Fruit fly (Drosophila melanogaster) whole organism, embryonic: Measurements from ENCODE around the gene CG6961.
A peak's percentile ranks its signal among the peaks of the same experiment; 100 is the strongest.

ENCODE experiments used
- Adf1 ChIP-seq: fragments of 200-800 bp; sonication (Bioruptor generic); IDR thresholded peaks from 2 replicates; pipeline ENCODE4 v1.3.6; 2022; ENCODE audit warnings: missing biosample characterization, missing genetic modification characterization
- Blimp-1 ChIP-seq: fragments of 200-800 bp; sonication (Bioruptor generic); optimal IDR thresholded peaks from 3 replicates; lab custom pipeline; 2018; ENCODE audit warnings: missing biosample characterization, missing genetic modification characterization, mild to moderate bottlenecking, moderate library complexity, missing genetic modification reagents
- CG10431 ChIP-seq: fragments of 200-800 bp; sonication (Bioruptor generic); optimal IDR thresholded peaks from 3 replicates; lab custom pipeline; 2018; ENCODE audit warnings: missing biosample characterization, mild to moderate bottlenecking, missing genetic modification characterization
- CG15073 ChIP-seq: fragments of 200-800 bp; sonication (Bioruptor generic); optimal IDR thresholded peaks from 2 replicates; lab custom pipeline; 2016; ENCODE audit warnings: missing biosample characterization, missing genetic modification characterization
- CG15479 ChIP-seq: fragments of 200-800 bp; sonication (Bioruptor generic); optimal IDR thresholded peaks from 3 replicates; lab custom pipeline; 2019; ENCODE audit warnings: missing biosample characterization, mild to moderate bottlenecking, missing genetic modification characterization, moderate library complexity
- CG17186 ChIP-seq: fragments of 200-800 bp; sonication (Bioruptor generic); optimal IDR thresholded peaks from 3 replicates; lab custom pipeline; 2017; ENCODE audit warnings: missing biosample characterization, missing genetic modification reagents, missing genetic modification characterization
- CG3065 ChIP-seq: fragments of 200-800 bp; sonication (Bioruptor generic); optimal IDR thresholded peaks from 2 replicates; lab custom pipeline; 2016; ENCODE audit warnings: missing biosample characterization, missing genetic modification characterization
- CG3838 ChIP-seq: fragments of 200-800 bp; sonication (Bioruptor generic); optimal IDR thresholded peaks from 3 replicates; lab custom pipeline; 2016; ENCODE audit warnings: missing biosample characterization, missing genetic modification characterization
- CG5180 ChIP-seq: fragments of 200-800 bp; sonication (Bioruptor generic); optimal IDR thresholded peaks from 3 replicates; lab custom pipeline; 2017; ENCODE audit warnings: missing biosample characterization, missing genetic modification characterization, mild to moderate bottlenecking, moderate library complexity, missing genetic modification reagents
- CG6813 ChIP-seq: fragments of 200-800 bp; sonication (Bioruptor generic); optimal IDR thresholded peaks from 2 replicates; lab custom pipeline; 2017; ENCODE audit warnings: missing biosample characterization, missing genetic modification characterization, mild to moderate bottlenecking, moderate library complexity, missing genetic modification reagents
- CG7987 ChIP-seq: fragments of 200-800 bp; sonication (Bioruptor generic); optimal IDR thresholded peaks from 2 replicates; lab custom pipeline; 2018; ENCODE audit warnings: missing biosample characterization, mild to moderate bottlenecking, missing genetic modification characterization, moderate library complexity
- CG8765 ChIP-seq: fragments of 200-800 bp; sonication (Bioruptor generic); IDR thresholded peaks from 2 replicates; pipeline ENCODE4 v1.3.6; 2022; ENCODE audit warnings: missing biosample characterization, missing genetic modification characterization
- CG8944 ChIP-seq: fragments of 200-800 bp; sonication (Bioruptor generic); optimal IDR thresholded peaks from 3 replicates; lab custom pipeline; 2016; ENCODE audit warnings: missing biosample characterization, missing genetic modification characterization
- CHES-1-like ChIP-seq: fragments of 200-800 bp; sonication (Bioruptor generic); optimal IDR thresholded peaks from 2 replicates; lab custom pipeline; 2016; ENCODE audit warnings: missing biosample characterization, missing genetic modification characterization
- Deaf1 ChIP-seq: fragments of 200-800 bp; optimal IDR thresholded peaks from 3 replicates; lab custom pipeline; 2019; ENCODE audit warnings: missing biosample characterization, mild to moderate bottlenecking, missing genetic modification characterization, moderate library complexity
- Drgx ChIP-seq: fragments of 200-800 bp; sonication (Bioruptor generic); IDR thresholded peaks from 2 replicates; pipeline ENCODE4 v1.3.6; 2022; ENCODE audit warnings: missing biosample characterization, missing genetic modification characterization
- E2f1 ChIP-seq: fragments of 200-800 bp; sonication (Bioruptor generic); IDR thresholded peaks from 2 replicates; pipeline ENCODE4 v1.3.6; 2022; ENCODE audit warnings: missing biosample characterization, missing genetic modification characterization
- Elba2 ChIP-seq: fragments of 200-800 bp; sonication (Bioruptor generic); optimal IDR thresholded peaks from 3 replicates; lab custom pipeline; 2016; ENCODE audit warnings: missing biosample characterization, missing genetic modification characterization
- Fer3 ChIP-seq: fragments of 200-800 bp; sonication (Bioruptor generic); optimal IDR thresholded peaks from 2 replicates; lab custom pipeline; 2018; ENCODE audit warnings: missing biosample characterization, mild to moderate bottlenecking, missing genetic modification characterization, moderate library complexity
- Gsc ChIP-seq: fragments of 200-800 bp; sonication (Bioruptor generic); IDR thresholded peaks from 2 replicates; pipeline ENCODE4 v1.3.6; 2022; ENCODE audit warnings: missing biosample characterization, missing genetic modification characterization
- Hr3 ChIP-seq: fragments of 200-800 bp; sonication (Bioruptor generic); optimal IDR thresholded peaks from 3 replicates; lab custom pipeline; 2016; ENCODE audit warnings: missing biosample characterization, missing genetic modification characterization
- Hr39 ChIP-seq: fragments of >200 bp; optimal IDR thresholded peaks from 2 replicates; lab custom pipeline; 2017
- Med ChIP-seq: fragments of 200-800 bp; sonication (Bioruptor generic); peaks from one replicate; lab custom pipeline; 2016; ENCODE audit warnings: missing biosample characterization, missing genetic modification characterization, mild to moderate bottlenecking, inconsistent platforms, moderate library complexity
- Trl ChIP-seq, 3 experiments: fragments of >200 bp in 2 of 3; fragments of 200-800 bp in 1 of 3; sonication (Bioruptor generic) in 1 of 3; optimal IDR thresholded peaks; 2 replicates in 1 of 3; 3 replicates in 2 of 3; lab custom pipeline; 2016 to 2017; ENCODE audit warnings: missing biosample characterization in 1 of 3, missing genetic modification characterization in 1 of 3
- abd-A ChIP-seq: fragments of 200-800 bp; sonication (Bioruptor generic); optimal IDR thresholded peaks from 3 replicates; lab custom pipeline; 2019; ENCODE audit warnings: missing biosample characterization, mild to moderate bottlenecking, missing genetic modification characterization, moderate library complexity
- ac ChIP-seq: fragments of 200-800 bp; sonication (Bioruptor generic); optimal IDR thresholded peaks from 3 replicates; lab custom pipeline; 2017; ENCODE audit warnings: missing biosample characterization, mild to moderate bottlenecking, missing genetic modification characterization
- cad ChIP-seq: fragments of >200 bp; optimal IDR thresholded peaks from 2 replicates; lab custom pipeline; 2017; ENCODE audit warnings: missing biosample characterization, missing genetic modification characterization
- cas ChIP-seq: fragments of 200-800 bp; sonication (Bioruptor generic); IDR thresholded peaks from 2 replicates; pipeline ENCODE4 v1.3.6; 2022; ENCODE audit warnings: missing biosample characterization, missing genetic modification characterization
- cg ChIP-seq: fragments of 200-800 bp; sonication (Bioruptor generic); optimal IDR thresholded peaks from 3 replicates; lab custom pipeline; 2019; ENCODE audit warnings: missing biosample characterization, mild to moderate bottlenecking, missing genetic modification characterization, moderate library complexity
- ci ChIP-seq: fragments of 200-800 bp; sonication (Bioruptor generic); IDR thresholded peaks from 3 replicates; pipeline ENCODE4 v1.3.6; 2022; ENCODE audit warnings: missing biosample characterization, missing genetic modification characterization
- dan ChIP-seq: fragments of 200-800 bp; sonication (Bioruptor generic); IDR thresholded peaks from 2 replicates; pipeline ENCODE4 v1.3.6; 2022; ENCODE audit warnings: missing biosample characterization, missing genetic modification characterization
- dm ChIP-seq: fragments of 200-800 bp; sonication (Bioruptor generic); optimal IDR thresholded peaks from 3 replicates; lab custom pipeline; 2016; ENCODE audit warnings: missing biosample characterization, missing genetic modification characterization
- eyg ChIP-seq: fragments of 200-800 bp; sonication (Bioruptor generic); optimal IDR thresholded peaks from 3 replicates; lab custom pipeline; 2016; ENCODE audit warnings: missing biosample characterization, missing genetic modification characterization
- fd64A ChIP-seq: fragments of 200-800 bp; sonication (Bioruptor generic); optimal IDR thresholded peaks from 3 replicates; lab custom pipeline; 2018; ENCODE audit warnings: missing biosample characterization, mild to moderate bottlenecking, missing genetic modification characterization
- gem ChIP-seq: fragments of 200-800 bp; sonication (Bioruptor generic); optimal IDR thresholded peaks from 2 replicates; lab custom pipeline; 2019; ENCODE audit warnings: missing biosample characterization, mild to moderate bottlenecking, missing genetic modification characterization, moderate library complexity
- grn ChIP-seq: fragments of 200-800 bp; sonication (Bioruptor generic); optimal IDR thresholded peaks from 3 replicates; lab custom pipeline; 2017; ENCODE audit warnings: missing biosample characterization, missing genetic modification characterization
- gt ChIP-seq: fragments of 200-800 bp; sonication (Bioruptor generic); IDR thresholded peaks from 2 replicates; pipeline ENCODE4 v1.3.6; 2022; ENCODE audit warnings: missing biosample characterization, missing genetic modification characterization
- insv ChIP-seq, 2 experiments: fragments of 200-800 bp; sonication (Bioruptor generic); optimal IDR thresholded peaks; 3 replicates each; lab custom pipeline; 2016 to 2018; ENCODE audit warnings: missing biosample characterization in 2 of 2, missing genetic modification characterization in 2 of 2
- inv ChIP-seq: fragments of 200-800 bp; sonication (Bioruptor generic); IDR thresholded peaks from 2 replicates; pipeline ENCODE4 v1.3.6; 2022; ENCODE audit warnings: missing biosample characterization, missing genetic modification characterization; ENCODE audit not compliant: partially characterized antibody
- p53 ChIP-seq: fragments of 200-800 bp; sonication (Bioruptor generic); optimal IDR thresholded peaks from 2 replicates; lab custom pipeline; 2016; ENCODE audit warnings: missing biosample characterization, missing genetic modification characterization
- run ChIP-seq: fragments of 200-800 bp; sonication (Bioruptor generic); optimal IDR thresholded peaks from 3 replicates; lab custom pipeline; 2018; ENCODE audit warnings: missing biosample characterization, mild to moderate bottlenecking, missing genetic modification characterization
- shn ChIP-seq: fragments of 200-800 bp; sonication (Bioruptor generic); optimal IDR thresholded peaks from 3 replicates; lab custom pipeline; 2016; ENCODE audit warnings: missing biosample characterization, missing genetic modification characterization
- tgo ChIP-seq: fragments of 200-800 bp; sonication (Bioruptor generic); IDR thresholded peaks from 3 replicates; pipeline ENCODE4 v1.3.6; 2022; ENCODE audit warnings: missing biosample characterization, missing genetic modification characterization
- tll ChIP-seq, 2 experiments: fragments of 200-800 bp in 1 of 2; fragments of >200 bp in 1 of 2; sonication (Bioruptor generic) in 1 of 2; optimal IDR thresholded peaks; 2 replicates each; lab custom pipeline; 2017 to 2019; ENCODE audit warnings: missing biosample characterization in 2 of 2, missing genetic modification characterization in 2 of 2, mild to moderate bottlenecking in 1 of 2, moderate library complexity in 1 of 2
- twi ChIP-seq: fragments of 200-800 bp; optimal IDR thresholded peaks from 2 replicates; lab custom pipeline; 2019; ENCODE audit warnings: missing biosample characterization, mild to moderate bottlenecking, missing genetic modification characterization, moderate library complexity
- zen ChIP-seq: fragments of 200-800 bp; sonication (Bioruptor generic); optimal IDR thresholded peaks from 3 replicates; lab custom pipeline; 2018; ENCODE audit warnings: missing biosample characterization, mild to moderate bottlenecking, missing genetic modification characterization, moderate library complexity
- zfh1 ChIP-seq: fragments of 200-800 bp; sonication (Bioruptor generic); IDR thresholded peaks from 3 replicates; pipeline ENCODE4 v1.3.6; 2022; ENCODE audit warnings: missing biosample characterization, missing genetic modification characterization

The CG6961 gene

DNA sequence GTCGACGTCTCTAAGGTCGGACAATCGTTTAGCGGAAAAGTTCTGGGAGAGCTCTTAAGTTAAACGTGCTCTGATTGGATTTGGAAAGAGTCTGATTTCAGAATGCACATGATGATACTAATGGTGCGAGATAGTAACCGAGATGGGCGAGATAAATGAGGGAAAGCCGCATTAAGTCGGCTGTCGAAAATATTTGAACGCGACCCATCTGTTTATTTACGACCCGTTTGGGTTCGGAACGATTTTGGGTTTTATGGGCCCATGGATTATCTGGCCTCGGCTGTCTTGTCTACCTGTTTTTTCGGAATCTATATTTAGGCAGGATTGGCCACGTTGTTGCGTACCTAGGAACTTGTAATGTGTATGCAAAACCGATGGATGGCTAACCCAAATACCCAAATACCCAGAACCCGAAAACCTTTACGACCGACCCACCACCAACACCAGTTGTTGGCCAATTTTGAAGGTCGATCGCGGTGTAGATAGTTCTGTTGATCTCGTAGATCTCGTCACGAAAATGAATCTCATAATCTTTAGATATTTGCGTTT is 11.4 kb upstream of the CG6961 start:
- TF ChIP-seq abd-A (peak; percentile 13), run (no peak), Hr3 (GFP tag; lab: Kevin White, UChicago) (no peak), CG15479 (GFP tag; lab: Kevin White, UChicago) (peak; percentile 97), zfh1 (GFP tag; lab: Robert Waterston, UW) (no peak), CG7987 (GFP tag; lab: Kevin White, UChicago) (no peak), Gsc (GFP tag; lab: Robert Waterston, UW) (no peak), dm (GFP tag; lab: Kevin White, UChicago) (no peak), zen (tag; lab: Kevin White, UChicago) (peak; percentile 66), CG5180 (no peak), CG15073 (GFP tag; lab: Kevin White, UChicago) (no peak), CG3065 (GFP tag; lab: Kevin White, UChicago) (no peak), Fer3 (tag; lab: Kevin White, UChicago) (no peak), CG8765 (GFP tag; lab: Robert Waterston, UW) (no peak), twi (peak; percentile 37), CG8944 (GFP tag; lab: Kevin White, UChicago) (no peak), insv (GFP tag; optimal IDR thresholded peaks at IDR 0.05; lab: Kevin White, UChicago) (peak in 1 of 2 experiments; percentile 75), CG6813 (no peak), gt (GFP tag; lab: Robert Waterston, UW) (no peak), grn (GFP tag; lab: Kevin White, UChicago) (peak; percentile 88), cad (GFP tag; lab: Kevin White, UChicago) (peak; percentile 95), eyg (GFP tag; lab: Kevin White, UChicago) (no peak), CG10431 (no peak), tll (GFP tag; optimal IDR thresholded peaks at IDR 0.05; lab: Kevin White, UChicago) (peak in 1 of 2 experiments; percentile 48), CG3838 (GFP tag; lab: Kevin White, UChicago) (no peak), ci (GFP tag; lab: Robert Waterston, UW) (no peak), gem (tag; lab: Kevin White, UChicago) (no peak), inv (GFP tag; lab: Robert Waterston, UW) (no peak), CHES-1-like (no peak), p53 (no peak), CG17186 (GFP tag; lab: Kevin White, UChicago) (no peak)

DNA sequence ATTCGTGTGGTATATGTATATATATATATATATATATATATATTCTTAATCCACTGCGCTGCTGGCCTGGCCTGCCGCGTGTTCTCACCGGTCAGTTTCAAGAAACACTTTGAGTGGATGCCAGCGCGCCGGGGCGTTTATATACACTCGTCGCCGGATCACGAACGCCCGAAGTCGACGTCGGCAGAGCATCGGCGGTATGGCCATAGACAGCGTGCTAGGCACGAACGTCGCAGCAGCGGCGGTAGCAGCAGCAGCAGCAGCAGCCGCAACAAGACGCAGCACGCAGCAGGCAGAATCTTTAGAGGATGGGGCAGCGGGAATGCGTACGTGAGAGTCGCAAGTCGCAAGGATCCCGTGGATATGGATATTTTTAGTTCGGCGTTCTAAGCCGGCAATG is 9.6 kb upstream of the CG6961 start, which contains the start of gene bnb:
TSS of gene bnb (minus strand) at position 121 of the 400 bp plus-strand sequence.
- TF ChIP-seq Med (peak; percentile 26), cas (GFP tag; lab: Robert Waterston, UW) (no peak), Adf1 (GFP tag; lab: Robert Waterston, UW) (peak; percentile 79), Deaf1 (tag; lab: Kevin White, UChicago) (peak; percentile 89), tgo (GFP tag; lab: Robert Waterston, UW) (no peak), ac (no peak), Hr39 (no peak)

DNA sequence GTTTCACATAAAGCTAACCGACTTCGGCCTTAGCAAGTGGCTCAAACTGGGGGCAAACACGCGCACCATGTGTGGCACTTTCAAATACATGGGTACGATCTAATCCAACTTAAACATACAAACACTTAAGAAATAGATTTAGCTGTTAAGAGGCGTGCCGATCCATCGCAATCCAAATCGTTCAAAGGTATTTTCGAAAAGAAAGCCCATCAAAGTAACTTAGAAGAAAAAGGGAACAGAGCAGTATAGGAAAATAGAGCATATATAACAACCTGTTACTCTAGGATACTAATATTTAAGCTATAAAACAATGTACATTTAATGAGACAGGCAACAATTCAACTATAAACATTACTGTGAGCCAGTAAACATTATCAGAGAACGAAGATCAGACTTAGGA is 3.4 kb upstream of the CG6961 start, which contains the start of gene Atg101:
TSS of gene Atg101 (plus strand) at position 301 of the 400 bp plus-strand sequence.
- TF ChIP-seq Blimp-1 (GFP tag; lab: Kevin White, UChicago) (no peak), CG3065 (GFP tag; lab: Kevin White, UChicago) (no peak), ci (GFP tag; lab: Robert Waterston, UW) (no peak), Drgx (GFP tag; lab: Robert Waterston, UW) (no peak), dan (GFP tag; lab: Robert Waterston, UW) (no peak), Elba2 (GFP tag; lab: Kevin White, UChicago) (no peak), fd64A (GFP tag; lab: Kevin White, UChicago) (no peak), CG7987 (GFP tag; lab: Kevin White, UChicago) (no peak), E2f1 (GFP tag; lab: Robert Waterston, UW) (no peak), Trl (optimal IDR thresholded peaks at IDR 0.05; lab: Kevin White, UChicago) (no peak), Trl (GFP tag; optimal IDR thresholded peaks at IDR 0.05; lab: Kevin White, UChicago) (no peak), cg (GFP tag; lab: Kevin White, UChicago) (no peak), shn (no peak)
